Fruit fly (Drosophila melanogaster) whole organism, embryonic: Measurements from ENCODE around the gene CG32573.

Source experiments
- ATbp ChIP-seq: fragments of 200-800 bp; sonication (Bioruptor generic); optimal IDR thresholded peaks from 2 replicates; lab custom pipeline; 2017; ENCODE audit warnings: missing biosample characterization, mild to moderate bottlenecking, missing genetic modification characterization, missing genetic modification reagents
- Adf1 ChIP-seq: fragments of 200-800 bp; sonication (Bioruptor generic); IDR thresholded peaks from 2 replicates; pipeline ENCODE4 v1.3.6; 2022; ENCODE audit warnings: missing biosample characterization, missing genetic modification characterization
- B-H1 ChIP-seq: fragments of 200-800 bp; sonication (Bioruptor generic); IDR thresholded peaks from 3 replicates; pipeline ENCODE4 v1.3.6; 2022; ENCODE audit warnings: missing biosample characterization, missing genetic modification characterization
- CG12391 ChIP-seq: fragments of 200-800 bp; sonication (Bioruptor generic); optimal IDR thresholded peaks from 3 replicates; lab custom pipeline; 2018; ENCODE audit warnings: missing biosample characterization, mild to moderate bottlenecking, missing genetic modification characterization, moderate library complexity
- CG14050 ChIP-seq: fragments of 200-800 bp; sonication (Bioruptor generic); IDR thresholded peaks from 3 replicates; pipeline ENCODE4 v1.3.6; 2022; ENCODE audit warnings: missing biosample characterization, missing genetic modification characterization
- CG16815 ChIP-seq: fragments of 200-800 bp; sonication (Bioruptor generic); optimal IDR thresholded peaks from 3 replicates; lab custom pipeline; 2017; ENCODE audit warnings: missing biosample characterization, mild to moderate bottlenecking, missing genetic modification characterization
- CG17361 ChIP-seq: fragments of 200-800 bp; sonication (Bioruptor generic); IDR thresholded peaks from 3 replicates; pipeline ENCODE4 v1.3.6; 2022; ENCODE audit warnings: missing biosample characterization, missing genetic modification characterization
- CG17829 ChIP-seq: fragments of 200-800 bp; optimal IDR thresholded peaks from 2 replicates; lab custom pipeline; 2019; ENCODE audit warnings: missing biosample characterization, mild to moderate bottlenecking, missing genetic modification characterization, moderate library complexity
- CG17912 ChIP-seq: fragments of 200-800 bp; sonication (Bioruptor generic); optimal IDR thresholded peaks from 2 replicates; lab custom pipeline; 2018; ENCODE audit warnings: missing biosample characterization, mild to moderate bottlenecking, missing genetic modification characterization
- CG1832 ChIP-seq: fragments of 200-800 bp; sonication (Bioruptor generic); optimal IDR thresholded peaks from 2 replicates; lab custom pipeline; 2017; ENCODE audit warnings: missing biosample characterization, mild to moderate bottlenecking, missing genetic modification characterization, inconsistent platforms
- CG18764 ChIP-seq: fragments of 200-800 bp; sonication (Bioruptor generic); optimal IDR thresholded peaks from 3 replicates; lab custom pipeline; 2016; ENCODE audit warnings: missing biosample characterization, missing genetic modification characterization
- CG3995 ChIP-seq: fragments of 200-800 bp; sonication (Bioruptor generic); optimal IDR thresholded peaks from 3 replicates; lab custom pipeline; 2016; ENCODE audit warnings: missing biosample characterization, missing genetic modification characterization
- CG4707 ChIP-seq: fragments of 200-800 bp; sonication (Bioruptor generic); optimal IDR thresholded peaks from 2 replicates; lab custom pipeline; 2018; ENCODE audit warnings: missing biosample characterization, mild to moderate bottlenecking, missing genetic modification characterization, moderate library complexity
- CG4820 ChIP-seq: fragments of 200-800 bp; sonication (Bioruptor generic); optimal IDR thresholded peaks from 3 replicates; lab custom pipeline; 2016; ENCODE audit warnings: missing biosample characterization, missing genetic modification characterization
- CG6175 ChIP-seq: fragments of 200-800 bp; sonication (Bioruptor generic); IDR thresholded peaks from 3 replicates; pipeline ENCODE4 v1.3.6; 2022; ENCODE audit warnings: missing biosample characterization, missing genetic modification characterization
- CG7556 ChIP-seq: fragments of 200-800 bp; sonication (Bioruptor generic); optimal IDR thresholded peaks from 2 replicates; lab custom pipeline; 2017; ENCODE audit warnings: missing biosample characterization, mild to moderate bottlenecking, missing genetic modification characterization
- CG7963 ChIP-seq: fragments of 200-800 bp; sonication (Bioruptor generic); IDR thresholded peaks from 3 replicates; pipeline ENCODE4 v1.3.6; 2022; ENCODE audit warnings: missing biosample characterization, missing genetic modification characterization; ENCODE audit not compliant: partially characterized antibody
- CG7987 ChIP-seq: fragments of 200-800 bp; sonication (Bioruptor generic); optimal IDR thresholded peaks from 2 replicates; lab custom pipeline; 2018; ENCODE audit warnings: missing biosample characterization, mild to moderate bottlenecking, missing genetic modification characterization, moderate library complexity
- CG8290 ChIP-seq, 3 experiments: fragments of 200-800 bp; sonication (Bioruptor generic); optimal IDR thresholded peaks; 2 replicates each; lab custom pipeline; 2016 to 2019; ENCODE audit warnings: missing biosample characterization in 3 of 3, missing genetic modification characterization in 3 of 3, mild to moderate bottlenecking in 2 of 3, moderate library complexity in 1 of 3
- CG8765 ChIP-seq: fragments of 200-800 bp; sonication (Bioruptor generic); IDR thresholded peaks from 2 replicates; pipeline ENCODE4 v1.3.6; 2022; ENCODE audit warnings: missing biosample characterization, missing genetic modification characterization
- CG9215 ChIP-seq: fragments of 200-800 bp; sonication (Bioruptor generic); IDR thresholded peaks from 2 replicates; pipeline ENCODE4 v1.3.6; 2022; ENCODE audit warnings: missing biosample characterization, missing genetic modification characterization
- CG9727 ChIP-seq: fragments of 200-800 bp; sonication (Bioruptor generic); optimal IDR thresholded peaks from 3 replicates; lab custom pipeline; 2017; ENCODE audit warnings: missing biosample characterization, mild to moderate bottlenecking, missing genetic modification characterization
- Camta ChIP-seq: fragments of 200-800 bp; sonication (Bioruptor generic); optimal IDR thresholded peaks from 2 replicates; lab custom pipeline; 2016; ENCODE audit warnings: missing biosample characterization, missing genetic modification characterization
- CoRest ChIP-seq: fragments of 200-800 bp; sonication (Bioruptor generic); optimal IDR thresholded peaks from 3 replicates; lab custom pipeline; 2018; ENCODE audit warnings: missing biosample characterization, mild to moderate bottlenecking, missing genetic modification characterization, moderate library complexity
- Dfd ChIP-seq, 2 experiments: fragments of >200 bp; optimal IDR thresholded peaks; 2 replicates each; lab custom pipeline; 2017; ENCODE audit warnings: missing biosample characterization in 2 of 2, missing genetic modification characterization in 2 of 2
- Dip3 ChIP-seq: fragments of 200-800 bp; sonication (Bioruptor generic); optimal IDR thresholded peaks from 3 replicates; lab custom pipeline; 2016; ENCODE audit warnings: missing biosample characterization, missing genetic modification characterization
- Drgx ChIP-seq: fragments of 200-800 bp; sonication (Bioruptor generic); IDR thresholded peaks from 2 replicates; pipeline ENCODE4 v1.3.6; 2022; ENCODE audit warnings: missing biosample characterization, missing genetic modification characterization
- Ets65A ChIP-seq: fragments of 200-800 bp; sonication (Bioruptor generic); peaks from one replicate; lab custom pipeline; 2016; ENCODE audit warnings: missing biosample characterization, missing genetic modification characterization
- HLH3B ChIP-seq: fragments of 200-800 bp; sonication (Bioruptor generic); IDR thresholded peaks from 2 replicates; pipeline ENCODE4 v1.3.6; 2022; ENCODE audit warnings: missing biosample characterization, missing genetic modification characterization
- Hmr ChIP-seq: fragments of 200-800 bp; sonication (Bioruptor generic); optimal IDR thresholded peaks from 3 replicates; lab custom pipeline; 2017; ENCODE audit warnings: mild to moderate bottlenecking, missing biosample characterization, missing genetic modification reagents, missing genetic modification characterization
- Hr51 ChIP-seq, 2 experiments: fragments of 200-800 bp; sonication (Bioruptor generic); optimal IDR thresholded peaks; 2 replicates in 1 of 2; 3 replicates in 1 of 2; lab custom pipeline; 2016 to 2018; ENCODE audit warnings: missing biosample characterization in 2 of 2, missing genetic modification characterization in 2 of 2, mild to moderate bottlenecking in 1 of 2, moderate library complexity in 1 of 2
- Lhr ChIP-seq: fragments of 200-800 bp; sonication (Bioruptor generic); optimal IDR thresholded peaks from 3 replicates; lab custom pipeline; 2017; ENCODE audit warnings: mild to moderate bottlenecking, missing biosample characterization, missing genetic modification reagents, missing genetic modification characterization
- Med ChIP-seq: fragments of 200-800 bp; sonication (Bioruptor generic); peaks from one replicate; lab custom pipeline; 2016; ENCODE audit warnings: missing biosample characterization, missing genetic modification characterization, mild to moderate bottlenecking, inconsistent platforms, moderate library complexity
- Rfx ChIP-seq: fragments of 200-800 bp; sonication (Bioruptor generic); IDR thresholded peaks from 2 replicates; pipeline ENCODE4 v1.3.6; 2022; ENCODE audit warnings: missing biosample characterization, missing genetic modification characterization
- Xrp1 ChIP-seq: fragments of 200-800 bp; sonication (Bioruptor generic); IDR thresholded peaks from 2 replicates; pipeline ENCODE4 v1.3.6; 2022; ENCODE audit warnings: missing biosample characterization, missing genetic modification characterization
- bbx ChIP-seq: fragments of 200-800 bp; sonication (Bioruptor generic); IDR thresholded peaks from 2 replicates; pipeline ENCODE4 v1.3.6; 2022; ENCODE audit warnings: missing biosample characterization, missing genetic modification characterization; ENCODE audit not compliant: partially characterized antibody
- btn ChIP-seq: fragments of 200-800 bp; sonication (Bioruptor generic); optimal IDR thresholded peaks from 2 replicates; lab custom pipeline; 2016; ENCODE audit warnings: missing biosample characterization, missing genetic modification characterization
- cg ChIP-seq: fragments of 200-800 bp; sonication (Bioruptor generic); optimal IDR thresholded peaks from 3 replicates; lab custom pipeline; 2019; ENCODE audit warnings: missing biosample characterization, mild to moderate bottlenecking, missing genetic modification characterization, moderate library complexity
- chinmo ChIP-seq: fragments of 200-800 bp; sonication (Bioruptor generic); IDR thresholded peaks from 4 replicates; pipeline ENCODE4 v1.3.6; 2022; ENCODE audit warnings: missing biosample characterization, missing genetic modification characterization; ENCODE audit not compliant: partially characterized antibody
- esg ChIP-seq: fragments of 200-800 bp; sonication (Bioruptor generic); conservative IDR thresholded peaks from 2 replicates; pipeline ENCODE4 v1.3.6; 2022; ENCODE audit warnings: missing biosample characterization, missing genetic modification characterization
- eve ChIP-seq, 2 experiments: fragments of >200 bp; optimal IDR thresholded peaks; 2 replicates each; lab custom pipeline; 2017; ENCODE audit warnings: missing biosample characterization in 2 of 2, missing genetic modification characterization in 2 of 2
- gsb-n ChIP-seq: fragments of 200-800 bp; sonication (Bioruptor generic); optimal IDR thresholded peaks from 3 replicates; lab custom pipeline; 2018; ENCODE audit warnings: missing biosample characterization, mild to moderate bottlenecking, missing genetic modification characterization
- insv ChIP-seq, 2 experiments: fragments of 200-800 bp; sonication (Bioruptor generic); optimal IDR thresholded peaks; 3 replicates each; lab custom pipeline; 2016 to 2018; ENCODE audit warnings: missing biosample characterization in 2 of 2, missing genetic modification characterization in 2 of 2
- nerfin-2 ChIP-seq: fragments of 200-800 bp; sonication (Bioruptor generic); IDR thresholded peaks from 2 replicates; pipeline ENCODE4 v1.3.6; 2022; ENCODE audit warnings: missing biosample characterization, missing genetic modification characterization; ENCODE audit not compliant: partially characterized antibody
- oc ChIP-seq: fragments of 200-800 bp; sonication (Bioruptor generic); optimal IDR thresholded peaks from 2 replicates; lab custom pipeline; 2018; ENCODE audit warnings: missing biosample characterization, mild to moderate bottlenecking, missing genetic modification characterization, moderate library complexity
- pita ChIP-seq: fragments of 200-800 bp; sonication (Bioruptor generic); optimal IDR thresholded peaks from 2 replicates; lab custom pipeline; 2017; ENCODE audit warnings: missing biosample characterization, mild to moderate bottlenecking, missing genetic modification characterization
- pros ChIP-seq: fragments of 200-800 bp; sonication (Bioruptor generic); optimal IDR thresholded peaks from 3 replicates; lab custom pipeline; 2019; ENCODE audit warnings: missing biosample characterization, mild to moderate bottlenecking, missing genetic modification characterization, moderate library complexity
- ttk ChIP-seq: fragments of 200-800 bp; sonication (Bioruptor generic); IDR thresholded peaks from 2 replicates; pipeline ENCODE4 v2.1.2; 2022; ENCODE audit warnings: missing biosample characterization, missing genetic modification characterization
- tx ChIP-seq: fragments of 200-800 bp; sonication (Bioruptor generic); optimal IDR thresholded peaks from 2 replicates; lab custom pipeline; 2016; ENCODE audit warnings: missing biosample characterization, missing genetic modification characterization

CG32573 gene

dm6 chrX:16644535-16645131 is 6.5 kb upstream of the CG32573 start (continued):
- TF ChIP-seq tx (GFP tag; lab: Kevin White, UChicago) (no peak), CG7556 (GFP tag; lab: Kevin White, UChicago) (peak; percentile 43), btn (GFP tag; lab: Kevin White, UChicago) (peak; percentile 54), Hmr (GFP tag; lab: Kevin White, UChicago) (peak; percentile 19), CoRest (tag; lab: Kevin White, UChicago) (peak; percentile 6), CG6175 (GFP tag; lab: Robert Waterston, UW) (no peak), chinmo (no peak), esg (no peak), CG1832 (GFP tag; lab: Kevin White, UChicago) (no peak), pita (GFP tag; lab: Kevin White, UChicago) (no peak), cg (GFP tag; lab: Kevin White, UChicago) (no peak), CG17361 (no peak), Hr51 (GFP tag; optimal IDR thresholded peaks at IDR 0.05; lab: Kevin White, UChicago) (peak; percentile 17 to 21), CG8290 (GFP tag; optimal IDR thresholded peaks at IDR 0.05; lab: Kevin White, UChicago) (peak; percentile 4), CG8290 (tag; optimal IDR thresholded peaks at IDR 0.05; lab: Kevin White, UChicago) (peak; percentile 66 to 73), Adf1 (GFP tag; lab: Robert Waterston, UW) (no peak), CG9727 (GFP tag; lab: Kevin White, UChicago) (peak; percentile 74), CG7963 (GFP tag; lab: Robert Waterston, UW) (no peak), CG4820 (GFP tag; lab: Kevin White, UChicago) (no peak), Rfx (no peak), B-H1 (no peak; the same call in 2 of the 3 replicates), Dip3 (GFP tag; lab: Kevin White, UChicago) (no peak), HLH3B (GFP tag; lab: Robert Waterston, UW) (peak; percentile 49; the same call in 1 of the 2 replicates), Lhr (GFP tag; lab: Kevin White, UChicago) (peak; percentile 31), bbx (GFP tag; lab: Robert Waterston, UW) (no peak), CG7987 (peak; percentile 53), Med (GFP tag; lab: Kevin White, UChicago) (peak; percentile 83), Camta (GFP tag; lab: Kevin White, UChicago) (no peak), pros (GFP tag; lab: Kevin White, UChicago) (no peak), Drgx (GFP tag; lab: Robert Waterston, UW) (no peak), CG9215 (GFP tag; lab: Robert Waterston, UW) (no peak), insv (GFP tag; optimal IDR thresholded peaks at IDR 0.05; lab: Kevin White, UChicago) (peak in 1 of 2 experiments; percentile 50), CG18764 (GFP tag; lab: Kevin White, UChicago) (no peak), CG4707 (peak; percentile 72), ATbp (GFP tag; lab: Kevin White, UChicago) (peak; percentile 89), CG17912 (peak; percentile 54), gsb-n (tag; lab: Kevin White, UChicago) (peak; percentile 76), CG16815 (peak; percentile 2), CG17829 (tag; lab: Kevin White, UChicago) (no peak), ttk (GFP tag; lab: Robert Waterston, UW) (no peak), Xrp1 (GFP tag; lab: Robert Waterston, UW) (peak; percentile 76), eve (GFP tag; optimal IDR thresholded peaks at IDR 0.05; lab: Kevin White, UChicago) (no peak), oc (peak; percentile 69), CG3995 (GFP tag; lab: Kevin White, UChicago) (no peak), Dfd (GFP tag; optimal IDR thresholded peaks at IDR 0.05; lab: Kevin White, UChicago) (no peak), nerfin-2 (GFP tag; lab: Robert Waterston, UW) (no peak), CG8765 (GFP tag; lab: Robert Waterston, UW) (0 out of 2 replicates have a peak, but pooled peaks have one; percentile 11), CG14050 (peak; percentile 29; the same call in 2 of the 3 replicates), CG12391 (tag; lab: Kevin White, UChicago) (peak; percentile 13), Ets65A (GFP tag; lab: Kevin White, UChicago) (no peak)
